Worm (Caenorhabditis elegans): Measurements from ENCODE around the gene cest-1.2.

Gene cest-1.2

DNA sequence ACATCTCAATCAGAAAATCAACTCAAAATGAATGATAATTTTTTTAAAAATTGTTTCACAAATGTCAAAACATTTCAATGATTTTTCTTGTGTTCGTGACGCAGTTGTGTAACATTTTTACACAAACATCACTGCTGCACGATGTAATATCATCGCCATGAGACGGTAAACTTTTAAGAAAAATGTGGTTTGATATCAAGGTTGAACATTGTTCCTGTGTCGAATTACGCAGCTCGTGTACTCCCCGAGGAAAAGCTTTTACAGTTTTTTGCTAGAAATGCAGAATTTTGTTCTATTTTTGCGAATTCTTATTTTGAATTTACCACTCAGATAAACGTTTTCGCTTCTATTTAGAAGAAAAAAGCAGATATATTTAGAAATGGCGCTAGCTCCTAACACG, 37.0 kb upstream of the cest-1.2 start (continued):
- peak; percentile 52 for TF ChIP-seq hlh-30 (tag; optimal IDR thresholded peaks at IDR 0.05; ENCODE audit: insufficient read depth)
- TF ChIP-seq hif-1 (tag; optimal IDR thresholded peaks at IDR 0.05) = peak in 1 of 2 experiments; percentile 41
- TF ChIP-seq saeg-2 (GFP tag; IDR thresholded peaks at IDR 0.05) = no peak
- peak; percentile 83 for TF ChIP-seq mep-1 (tag; optimal IDR thresholded peaks at IDR 0.05)
- peak in 1 of 2 experiments; percentile 45 for TF ChIP-seq unc-62 (GFP tag; optimal IDR thresholded peaks at IDR 0.05 in 1 of 2)
- no peak for TF ChIP-seq unc-62 (tag; optimal IDR thresholded peaks at IDR 0.05)
- TF ChIP-seq dmd-9 (GFP tag; IDR thresholded peaks at IDR 0.05) = no peak
- peak; percentile 5 for TF ChIP-seq mxl-3 (GFP tag; optimal IDR thresholded peaks at IDR 0.05)
- TF ChIP-seq egl-27 (tag; optimal IDR thresholded peaks at IDR 0.05) = no peak
- peak; percentile 49 for TF ChIP-seq nhr-28 (tag; optimal IDR thresholded peaks at IDR 0.05)
- TF ChIP-seq T26A8.4 (GFP tag; IDR thresholded peaks at IDR 0.05) = peak; percentile 65
- TF ChIP-seq madf-5 (GFP tag; IDR thresholded peaks at IDR 0.05) = 0 out of 4 replicates have a peak, but pooled peaks of 1 of the 2 experiments have one; percentile 33
- peak; percentile 29; the same call in 1 of the 2 replicates for TF ChIP-seq lin-38 (GFP tag; IDR thresholded peaks at IDR 0.05)
- peak; percentile 47 for TF ChIP-seq duxl-1 (tag; optimal IDR thresholded peaks at IDR 0.05; ENCODE audit: poor library complexity)
- no peak; the same call in 1 of the 2 replicates for TF ChIP-seq dmd-6 (GFP tag; IDR thresholded peaks at IDR 0.05)
- peak; percentile 87 for TF ChIP-seq ama-1 (optimal IDR thresholded peaks at IDR 0.05)

DNA sequence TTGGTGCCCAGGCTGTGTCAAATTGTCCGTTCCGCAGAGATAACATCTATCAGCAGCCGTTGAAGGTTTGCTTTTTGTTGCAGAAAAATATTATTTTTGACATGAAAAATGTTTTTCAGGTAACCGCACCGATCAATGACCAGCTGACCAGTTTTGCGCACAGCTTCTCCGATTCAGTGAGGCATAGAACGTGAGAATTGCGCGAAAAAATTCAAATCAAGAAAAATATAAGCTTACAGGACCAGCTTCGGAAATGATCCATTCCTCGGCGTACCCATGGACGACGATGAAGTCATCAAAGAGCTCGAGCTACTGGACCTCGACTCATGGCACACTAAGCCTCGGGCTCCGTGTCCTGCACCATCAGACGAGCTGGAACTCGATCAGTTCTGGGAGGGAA, 33.9 kb upstream of the cest-1.2 start:
- TF ChIP-seq D1046.2 (GFP tag; IDR thresholded peaks at IDR 0.05) = 0 out of 2 replicates have a peak, but pooled peaks have one; percentile 12
- TF ChIP-seq lin-38 (GFP tag; IDR thresholded peaks at IDR 0.05) = 0 out of 2 replicates have a peak, but pooled peaks have one; percentile 12
- 0 out of 2 replicates have a peak, but pooled peaks have one; percentile 26 for TF ChIP-seq hmg-1.1 (GFP tag; IDR thresholded peaks at IDR 0.05)
- TF ChIP-seq set-16 (GFP tag; IDR thresholded peaks at IDR 0.05) = peak; percentile 38; the same call in 1 of the 2 replicates
- no peak for TF ChIP-seq arid-1 (GFP tag; conservative IDR thresholded peaks at IDR 0.05)
- 0 out of 2 replicates have a peak, but pooled peaks have one; percentile 14 for TF ChIP-seq dmd-6 (GFP tag; IDR thresholded peaks at IDR 0.05)

DNA sequence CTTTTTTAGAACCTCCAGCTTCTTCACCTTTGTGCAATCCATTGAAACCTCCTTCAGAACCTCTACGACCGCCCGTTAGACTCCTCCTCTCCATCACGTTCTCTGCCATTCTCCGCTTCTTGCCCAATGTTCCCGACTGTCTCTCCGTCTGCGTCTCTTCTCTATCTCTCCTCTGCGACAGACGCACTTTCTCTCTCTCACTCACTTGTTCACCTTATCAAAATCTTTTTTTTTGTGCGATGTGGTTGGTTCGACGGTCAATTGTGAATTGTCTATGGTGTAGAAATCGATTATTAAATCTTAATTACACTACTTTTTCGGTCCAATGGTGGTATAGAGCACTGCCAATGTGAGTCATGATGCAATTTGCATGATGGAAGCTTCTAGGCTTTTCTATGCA, 32.8 kb upstream of the cest-1.2 start, which contains the start of gene atfs-1:
Gene atfs-1, plus strand, starts transcription at position 213 of the 400 bp plus-strand sequence.
- TF ChIP-seq R02D3.7 (tag; optimal IDR thresholded peaks at IDR 0.05) = no peak
- TF ChIP-seq hlh-11 (tag; optimal IDR thresholded peaks at IDR 0.05) = peak; percentile 92
- no peak for TF ChIP-seq ces-1 (GFP tag; optimal IDR thresholded peaks at IDR 0.05)
- TF ChIP-seq ZK546.5 (tag; optimal IDR thresholded peaks at IDR 0.05) = no peak
- TF ChIP-seq mxl-3 (GFP tag; optimal IDR thresholded peaks at IDR 0.05) = peak; percentile 76
- peak; percentile 59 for TF ChIP-seq T26A8.4 (GFP tag; IDR thresholded peaks at IDR 0.05)
- no peak for TF ChIP-seq D1046.2 (GFP tag; IDR thresholded peaks at IDR 0.05)
- TF ChIP-seq snpc-1.2 (GFP tag; IDR thresholded peaks at IDR 0.05) = no peak
- TF ChIP-seq rbr-2 (tag; optimal IDR thresholded peaks at IDR 0.05) = peak; percentile 56
- peak; percentile 73 for TF ChIP-seq mes-2 (tag; optimal IDR thresholded peaks at IDR 0.05; ENCODE audit: poor library complexity, severe bottlenecking)
- peak; percentile 48 for TF ChIP-seq lin-38 (GFP tag; IDR thresholded peaks at IDR 0.05)
- TF ChIP-seq duxl-1 (tag; optimal IDR thresholded peaks at IDR 0.05; ENCODE audit: poor library complexity) = no peak
- peak; percentile 38 for TF ChIP-seq set-16 (GFP tag; IDR thresholded peaks at IDR 0.05)
- TF ChIP-seq pha-4 (GFP tag; IDR thresholded peaks at IDR 0.05) = 0 out of 2 replicates have a peak, but pooled peaks have one; percentile 45
- peak; percentile 57 for TF ChIP-seq pha-4 (tag; optimal IDR thresholded peaks at IDR 0.05)
- no peak for TF ChIP-seq daf-19 (GFP tag; conservative IDR thresholded peaks at IDR 0.05)
- TF ChIP-seq ctbp-1 (GFP tag; IDR thresholded peaks at IDR 0.05) = no peak
- no peak for TF ChIP-seq zag-1 (tag; optimal IDR thresholded peaks at IDR 0.05)
- no peak for TF ChIP-seq fos-1 (tag; optimal IDR thresholded peaks at IDR 0.05)
- TF ChIP-seq attf-4 (tag; optimal IDR thresholded peaks at IDR 0.05) = no peak
- TF ChIP-seq nhr-48 (tag; optimal IDR thresholded peaks at IDR 0.05) = peak; percentile 73
- TF ChIP-seq ceh-44 (GFP tag; IDR thresholded peaks at IDR 0.05) = no peak
- TF ChIP-seq mdt-29 (GFP tag; IDR thresholded peaks at IDR 0.05) = no peak
- no peak for TF ChIP-seq gei-8 (GFP tag; optimal IDR thresholded peaks at IDR 0.05)
- 0 out of 2 replicates have a peak, but pooled peaks have one; percentile 24 for TF ChIP-seq tra-1 (GFP tag; IDR thresholded peaks at IDR 0.05)
- TF ChIP-seq madf-9 (GFP tag; conservative IDR thresholded peaks at IDR 0.05) = 0 out of 2 replicates have a peak, but pooled peaks have one; percentile 38
- TF ChIP-seq tag-97 (GFP tag; IDR thresholded peaks at IDR 0.05) = no peak
- no peak for TF ChIP-seq snpc-4 (tag; optimal IDR thresholded peaks at IDR 0.05)
- TF ChIP-seq nhr-25 (tag; optimal IDR thresholded peaks at IDR 0.05; ENCODE audit: borderline replicate concordance, insufficient read depth) = no peak
- peak; percentile 50 for TF ChIP-seq dpl-1 (GFP tag; optimal IDR thresholded peaks at IDR 0.05)
- peak; percentile 69 for TF ChIP-seq nhr-77 (tag; optimal IDR thresholded peaks at IDR 0.05)
- TF ChIP-seq dmd-6 (GFP tag; IDR thresholded peaks at IDR 0.05) = peak; percentile 92
- no peak for TF ChIP-seq zip-11 (GFP tag; IDR thresholded peaks at IDR 0.05)
